Fruit fly (Drosophila melanogaster) whole organism, wandering third instar larva: ENCODE measurements around the gene RpS20.

Source experiments
- Abd-B ChIP-seq: fragments of >200 bp; optimal IDR thresholded peaks from 2 replicates; lab custom pipeline; 2017; ENCODE audit warnings: missing biosample characterization, missing genetic modification characterization
- CG32264 ChIP-seq: fragments of 200-800 bp; sonication (Bioruptor generic); optimal IDR thresholded peaks from 2 replicates; lab custom pipeline; 2016; ENCODE audit warnings: missing biosample characterization, missing genetic modification characterization
- CG9705 ChIP-seq: fragments of 200-800 bp; sonication (Bioruptor generic); optimal IDR thresholded peaks from 2 replicates; lab custom pipeline; 2018; ENCODE audit warnings: missing biosample characterization, mild to moderate bottlenecking, missing genetic modification characterization
- CrebA ChIP-seq: fragments of 200-800 bp; sonication (Bioruptor generic); optimal IDR thresholded peaks from 2 replicates; lab custom pipeline; 2016; ENCODE audit warnings: missing biosample characterization, mild to moderate bottlenecking, missing genetic modification characterization, borderline replicate concordance
- Dfd ChIP-seq: fragments of >200 bp; optimal IDR thresholded peaks from 2 replicates; lab custom pipeline; 2017; ENCODE audit warnings: missing biosample characterization, missing genetic modification characterization
- GATAd ChIP-seq: sonication (Bioruptor generic); optimal IDR thresholded peaks from 2 replicates; lab custom pipeline; 2016; ENCODE audit warnings: missing biosample characterization, missing genetic modification characterization
- HLH106 ChIP-seq: fragments of 200-800 bp; optimal IDR thresholded peaks from 3 replicates; lab custom pipeline; 2019; ENCODE audit warnings: missing biosample characterization, mild to moderate bottlenecking, missing genetic modification characterization, moderate library complexity
- Hnf4 ChIP-seq: fragments of 200-800 bp; sonication (Bioruptor generic); optimal IDR thresholded peaks from 2 replicates; lab custom pipeline; 2016; ENCODE audit warnings: missing biosample characterization, mild to moderate bottlenecking, missing genetic modification characterization
- Hr78 ChIP-seq: fragments of >200 bp; optimal IDR thresholded peaks from 2 replicates; lab custom pipeline; 2017; ENCODE audit warnings: missing biosample characterization, missing genetic modification characterization
- Hr83 ChIP-seq: fragments of 200-300 bp; sonication (Bioruptor generic); optimal IDR thresholded peaks from 2 replicates; lab custom pipeline; 2016; ENCODE audit warnings: missing biosample characterization, mild to moderate bottlenecking, missing genetic modification characterization, moderate library complexity; ENCODE audit not compliant: poor library complexity, severe bottlenecking
- Jra ChIP-seq: sonication (Bioruptor generic); optimal IDR thresholded peaks from 2 replicates; lab custom pipeline; 2016; ENCODE audit warnings: missing biosample characterization, missing genetic modification characterization
- Myc ChIP-seq: fragments of >200 bp; optimal IDR thresholded peaks from 2 replicates; lab custom pipeline; 2017
- N ChIP-seq: fragments of >200 bp; optimal IDR thresholded peaks from 2 replicates; lab custom pipeline; 2018; ENCODE audit warnings: missing biosample characterization, missing external identifiers, missing genetic modification characterization
- OdsH ChIP-seq: fragments of 200-800 bp; sonication (Bioruptor generic); optimal IDR thresholded peaks from 2 replicates; lab custom pipeline; 2016; ENCODE audit warnings: missing biosample characterization, mild to moderate bottlenecking, missing genetic modification characterization
- Rel ChIP-seq, 2 experiments: fragments of 200-800 bp; sonication (Bioruptor generic) in 1 of 2; optimal IDR thresholded peaks; 2 replicates in 1 of 2; 3 replicates in 1 of 2; lab custom pipeline; 2016 to 2019; ENCODE audit warnings: mild to moderate bottlenecking in 2 of 2, missing biosample characterization in 2 of 2, missing genetic modification characterization in 2 of 2, moderate library complexity in 1 of 2
- Sp1 ChIP-seq: fragments of 200-800 bp; sonication (Bioruptor generic); optimal IDR thresholded peaks from 3 replicates; lab custom pipeline; 2019; ENCODE audit warnings: missing biosample characterization, mild to moderate bottlenecking, missing genetic modification characterization, moderate library complexity
- Vsx2 ChIP-seq: fragments of 200-300, 225-300 bp; sonication (Bioruptor generic); optimal IDR thresholded peaks from 2 replicates; lab custom pipeline; 2018; ENCODE audit warnings: missing biosample characterization, missing genetic modification characterization; ENCODE audit not compliant: partially characterized antibody
- br ChIP-seq: fragments of 200-800 bp; sonication (Bioruptor generic); optimal IDR thresholded peaks from 2 replicates; lab custom pipeline; 2016; ENCODE audit warnings: missing biosample characterization, missing genetic modification characterization
- brk ChIP-seq: fragments of 200-800 bp; sonication (Bioruptor generic); optimal IDR thresholded peaks from 2 replicates; lab custom pipeline; 2016; ENCODE audit warnings: missing biosample characterization, mild to moderate bottlenecking, missing genetic modification characterization
- dmrt93B ChIP-seq: fragments of 200-800 bp; sonication (Bioruptor generic); optimal IDR thresholded peaks from 2 replicates; lab custom pipeline; 2018; ENCODE audit warnings: missing biosample characterization, mild to moderate bottlenecking, missing genetic modification characterization
- dsf ChIP-seq: sonication (Bioruptor generic); optimal IDR thresholded peaks from 2 replicates; lab custom pipeline; 2016; ENCODE audit warnings: missing biosample characterization, missing genetic modification characterization, borderline replicate concordance
- ey ChIP-seq: fragments of 200-800 bp; sonication (Bioruptor generic); optimal IDR thresholded peaks from 2 replicates; lab custom pipeline; 2016; ENCODE audit warnings: missing biosample characterization, missing genetic modification characterization
- fru ChIP-seq: fragments of 200-800 bp; sonication (Bioruptor generic); optimal IDR thresholded peaks from 3 replicates; lab custom pipeline; 2016; ENCODE audit warnings: missing biosample characterization, mild to moderate bottlenecking, missing genetic modification characterization
- h ChIP-seq: fragments of 200-800 bp; sonication (Bioruptor generic); optimal IDR thresholded peaks from 3 replicates; lab custom pipeline; 2016; ENCODE audit warnings: missing biosample characterization, mild to moderate bottlenecking, missing genetic modification characterization
- jim ChIP-seq: fragments of 175-275, 200-325 bp; sonication (Bioruptor generic); optimal IDR thresholded peaks from 2 replicates; lab custom pipeline; 2016; ENCODE audit warnings: missing biosample characterization, mild to moderate bottlenecking, missing genetic modification characterization
- lola ChIP-seq: fragments of >200 bp; optimal IDR thresholded peaks from 2 replicates; lab custom pipeline; 2017; ENCODE audit warnings: missing biosample characterization, missing genetic modification characterization
- psq ChIP-seq: fragments of 200-800 bp; sonication (Bioruptor generic); optimal IDR thresholded peaks from 3 replicates; lab custom pipeline; 2017; ENCODE audit warnings: missing biosample characterization, mild to moderate bottlenecking, missing genetic modification characterization, moderate library complexity
- sage ChIP-seq: fragments of 200-800 bp; sonication (Bioruptor generic); optimal IDR thresholded peaks from 2 replicates; lab custom pipeline; 2016; ENCODE audit warnings: missing biosample characterization, mild to moderate bottlenecking, missing genetic modification characterization
- sv ChIP-seq: fragments of 200-800 bp; sonication (Bioruptor generic); optimal IDR thresholded peaks from 3 replicates; lab custom pipeline; 2016; ENCODE audit warnings: missing biosample characterization, missing genetic modification characterization
- tai ChIP-seq: sonication (Bioruptor generic); optimal IDR thresholded peaks from 2 replicates; lab custom pipeline; 2016; ENCODE audit warnings: missing biosample characterization, missing genetic modification characterization
- usp ChIP-seq: fragments of >200 bp; optimal IDR thresholded peaks from 2 replicates; lab custom pipeline; 2017; ENCODE audit warnings: missing biosample characterization, missing genetic modification characterization
- woc ChIP-seq: sonication (Bioruptor generic); optimal IDR thresholded peaks from 2 replicates; lab custom pipeline; 2016; ENCODE audit warnings: missing biosample characterization, mild to moderate bottlenecking, missing genetic modification characterization

The RpS20 gene

DNA sequence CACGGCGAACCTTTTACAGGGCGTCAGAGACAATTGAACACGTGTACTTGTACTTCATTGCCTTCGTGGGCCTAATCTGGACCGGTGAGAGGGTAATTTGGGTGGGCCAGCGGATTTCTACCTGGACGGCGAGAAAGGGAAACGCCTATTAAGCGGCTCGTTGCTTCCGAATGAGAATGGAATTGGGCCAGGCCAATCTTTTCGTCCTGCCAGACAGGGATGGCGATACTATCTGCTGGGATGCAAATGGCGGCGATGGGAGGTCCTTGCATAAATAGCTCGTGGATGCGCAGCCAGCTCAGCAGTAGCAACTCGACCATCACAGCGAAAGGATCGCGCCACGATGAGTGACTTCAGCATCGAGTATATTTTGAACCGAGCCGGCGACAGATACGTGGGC lies 24.8 kb downstream of the RpS20 start, which contains the start of gene CG15696:
CG15696 (plus strand) TSS at position 301 of the 400 bp plus-strand sequence.
- TF ChIP-seq Dfd (GFP tag; lab: Kevin White, UChicago) (no peak), CG9705 (GFP tag; lab: Kevin White, UChicago) (no peak)

DNA sequence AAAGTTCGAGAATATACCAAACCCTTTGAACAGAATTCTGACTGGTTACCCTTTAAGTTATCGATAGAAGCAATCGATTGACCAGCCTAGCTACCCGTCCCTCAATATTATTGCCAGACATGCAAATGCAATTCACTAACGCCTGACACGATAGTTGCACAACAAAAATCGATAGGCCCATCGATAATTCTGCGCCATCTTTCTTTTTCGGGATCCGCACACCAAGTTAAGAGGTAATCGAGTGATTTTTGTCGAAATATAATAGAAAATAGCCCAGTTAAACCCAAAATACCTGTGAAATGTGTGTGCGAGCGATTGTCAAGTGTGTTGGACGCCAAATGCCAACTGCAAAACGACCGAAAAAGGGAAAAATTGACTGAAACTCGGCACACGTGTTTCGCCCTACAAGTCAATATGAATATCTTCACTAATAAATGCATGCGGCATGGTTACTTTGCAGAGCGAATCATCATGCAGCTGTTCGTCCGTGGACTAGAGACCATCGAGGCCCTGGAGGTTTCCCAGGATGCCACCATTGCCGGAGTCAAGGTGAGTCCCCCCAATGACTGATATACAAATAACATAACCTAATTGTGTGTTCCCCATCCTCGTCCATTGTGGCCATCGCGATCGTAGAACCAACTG lies 28.5 kb downstream of the RpS20 start, which contains the start of gene RpS30:
RpS30 (plus strand) TSS at position 122 of the 645 bp plus-strand sequence.
- TF ChIP-seq br (no peak), psq (GFP tag; lab: Kevin White, UChicago) (peak; percentile 5), Myc (lab: Kevin White, UChicago) (peak; percentile 54), usp (no peak), CG32264 (no peak), Sp1 (GFP tag; lab: Kevin White, UChicago) (no peak), Hnf4 (GFP tag; lab: Kevin White, UChicago) (peak; percentile 65), ey (GFP tag; lab: Kevin White, UChicago) (peak; percentile 6), CG9705 (GFP tag; lab: Kevin White, UChicago) (peak; percentile 24), GATAd (GFP tag; lab: Kevin White, UChicago) (no peak), brk (peak; percentile 56), Rel (GFP tag; optimal IDR thresholded peaks at IDR 0.05; lab: Kevin White, UChicago) (no peak), Rel (tag; optimal IDR thresholded peaks at IDR 0.05; lab: Kevin White, UChicago) (peak; percentile 12), Jra (GFP tag; lab: Kevin White, UChicago) (peak; percentile 12), h (peak; percentile 49), Hr83 (GFP tag; lab: Kevin White, UChicago) (peak; percentile 79), fru (GFP tag; lab: Kevin White, UChicago) (peak; percentile 26), CrebA (GFP tag; lab: Kevin White, UChicago) (peak; percentile 13), HLH106 (tag; lab: Kevin White, UChicago) (peak; percentile 40), dmrt93B (GFP tag; lab: Kevin White, UChicago) (peak; percentile 2), lola (GFP tag; lab: Kevin White, UChicago) (no peak)

DNA sequence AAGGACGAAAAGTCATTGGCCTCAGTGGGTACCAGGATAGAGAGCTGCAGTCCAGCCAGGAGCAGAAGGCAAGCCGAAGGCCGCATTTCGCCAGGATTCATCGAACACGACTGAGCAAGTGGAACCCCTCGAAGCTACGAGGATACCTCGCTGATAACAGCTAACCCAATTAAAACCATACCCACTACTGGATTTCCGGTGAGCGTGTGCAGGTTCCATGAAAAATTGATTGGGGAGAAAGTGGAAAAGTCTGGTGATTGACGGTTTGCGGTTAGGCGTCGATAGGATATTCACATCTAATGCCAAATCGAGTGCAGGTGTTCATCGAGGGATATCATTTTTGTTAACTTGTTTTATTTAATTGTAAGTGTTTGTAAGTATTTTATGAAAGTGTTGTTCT lies 37.9 kb downstream of the RpS20 start, which contains the start of gene Ir93a:
Ir93a (minus strand) TSS at position 101 of the 400 bp plus-strand sequence.
- TF ChIP-seq Myc (lab: Kevin White, UChicago) (no peak), Hnf4 (GFP tag; lab: Kevin White, UChicago) (no peak)

DNA sequence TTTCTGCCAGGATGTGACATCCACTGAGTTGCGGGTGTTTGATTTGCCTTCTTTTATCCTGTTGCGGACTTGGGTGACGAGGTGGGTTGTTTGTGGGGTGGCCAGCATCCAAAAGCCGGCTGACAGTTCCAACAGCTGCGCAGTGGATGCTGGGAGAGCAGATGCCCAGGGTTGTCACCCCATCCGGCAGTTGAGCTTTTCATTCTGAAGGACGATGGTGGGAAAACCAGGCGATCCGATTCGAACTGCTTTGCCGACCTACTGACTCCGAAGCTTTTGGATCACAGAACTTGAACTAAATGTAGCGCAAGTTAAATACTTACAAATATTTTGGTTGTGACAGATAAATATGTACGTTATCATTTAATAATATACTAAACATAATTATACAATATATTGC lies 44.2 kb downstream of the RpS20 start, which contains the start of gene KaiR1D:
KaiR1D (minus strand) TSS at position 28 of the 400 bp plus-strand sequence.
- TF ChIP-seq fru (GFP tag; lab: Kevin White, UChicago) (no peak), Jra (GFP tag; lab: Kevin White, UChicago) (no peak), GATAd (GFP tag; lab: Kevin White, UChicago) (no peak), Rel (GFP tag; optimal IDR thresholded peaks at IDR 0.05; lab: Kevin White, UChicago) (no peak), Rel (tag; optimal IDR thresholded peaks at IDR 0.05; lab: Kevin White, UChicago) (no peak), Hr83 (GFP tag; lab: Kevin White, UChicago) (no peak), Vsx2 (GFP tag; lab: Kevin White, UChicago) (no peak)
- TF ChIP-seq, all 38 proteins: peak for 0

DNA sequence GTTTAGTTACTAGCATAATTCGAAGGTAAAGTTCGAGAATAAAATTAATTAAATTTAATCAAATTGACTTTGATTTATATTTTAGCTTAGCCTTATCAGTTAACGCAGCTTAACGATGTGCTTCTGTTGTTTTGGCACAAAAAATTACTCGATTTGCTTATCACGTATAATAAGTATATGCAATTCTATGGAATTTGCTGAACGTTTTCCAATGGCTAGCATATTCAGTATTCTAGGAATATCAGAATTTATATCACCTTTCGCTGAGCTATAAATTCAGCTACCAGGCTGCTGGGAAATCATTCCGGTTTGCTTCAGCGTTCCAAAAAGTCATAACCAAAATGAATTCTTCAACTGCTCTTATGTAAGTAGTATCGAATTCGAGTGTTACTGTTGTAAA lies 48.8 kb downstream of the RpS20 start, which contains the start of gene TotA:
TotA (plus strand) TSS at position 301 of the 400 bp plus-strand sequence.
- TF ChIP-seq OdsH (GFP tag; lab: Kevin White, UChicago), result no peak
- no peak for TF ChIP-seq Rel (GFP tag; optimal IDR thresholded peaks at IDR 0.05; lab: Kevin White, UChicago)
- no peak for TF ChIP-seq Rel (tag; optimal IDR thresholded peaks at IDR 0.05; lab: Kevin White, UChicago)
- no peak for TF ChIP-seq Jra (GFP tag; lab: Kevin White, UChicago)
- TF ChIP-seq brk, result no peak
- TF ChIP-seq HLH106 (tag; lab: Kevin White, UChicago), result no peak
- TF ChIP-seq lola (GFP tag; lab: Kevin White, UChicago), result no peak
- TF ChIP-seq dmrt93B (GFP tag; lab: Kevin White, UChicago), result no peak
- no peak for TF ChIP-seq CG32264
- TF ChIP-seq N (GFP tag; lab: Kevin White, UChicago), result no peak
- no peak for TF ChIP-seq GATAd (GFP tag; lab: Kevin White, UChicago)
- no peak for TF ChIP-seq tai (GFP tag; lab: Kevin White, UChicago)
- TF ChIP-seq Myc (lab: Kevin White, UChicago), result no peak
- no peak for TF ChIP-seq dsf (GFP tag; lab: Kevin White, UChicago)
- TF ChIP-seq sv, result no peak
- no peak for TF ChIP-seq Abd-B (GFP tag; lab: Kevin White, UChicago)
- TF ChIP-seq Hr78 (GFP tag; lab: Kevin White, UChicago), result no peak
- no peak for TF ChIP-seq br
- TF ChIP-seq jim, result no peak
- TF ChIP-seq sage (GFP tag; lab: Kevin White, UChicago), result no peak
- no peak for TF ChIP-seq woc (GFP tag; lab: Kevin White, UChicago)
- TF ChIP-seq, all 38 proteins: peak for 0
